Fruit fly (Drosophila melanogaster): ENCODE measurements around the gene CG9948.

Gene CG9948

DNA sequence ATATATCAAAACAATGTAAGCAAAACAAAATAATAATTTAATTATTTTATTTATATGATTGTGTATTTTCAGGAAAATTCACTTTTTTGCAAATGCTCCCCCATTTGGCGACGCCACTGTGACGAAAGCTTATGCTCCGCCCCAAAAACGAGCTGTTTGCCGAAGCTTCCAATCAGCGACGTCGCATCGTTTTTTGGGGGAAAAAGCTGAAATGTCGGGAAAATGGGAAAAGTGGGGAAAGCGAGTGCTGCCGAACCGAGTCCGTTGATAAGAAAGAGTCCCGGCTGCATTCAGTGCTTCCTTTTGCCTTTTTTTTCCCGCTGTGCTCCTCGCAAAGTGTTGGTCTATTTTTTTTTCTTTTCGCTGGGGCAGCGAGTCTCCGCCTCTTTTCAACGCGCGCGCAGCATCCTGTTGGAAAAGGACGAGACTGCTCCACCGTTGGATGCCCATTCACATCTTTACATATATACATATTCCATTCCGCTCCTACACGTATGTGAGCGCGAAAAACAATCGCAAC is 20.9 kb upstream of the CG9948 start (continued):
- TF ChIP-seq CG11294 (GFP tag; IDR thresholded peaks at IDR 0.05) (no peak), CG11762 (GFP tag; optimal IDR thresholded peaks at IDR 0.05; ENCODE audit: insufficient read depth) (no peak), CG7368 (GFP tag; optimal IDR thresholded peaks at IDR 0.05) (no peak), CG34406 (GFP tag; optimal IDR thresholded peaks at IDR 0.05) (no peak), Eip75B (GFP tag; optimal IDR thresholded peaks at IDR 0.05) (no peak), lz (GFP tag; optimal IDR thresholded peaks at IDR 0.05) (no peak), Sox102F (GFP tag; optimal IDR thresholded peaks at IDR 0.05) (no peak), Hr39 (GFP tag; optimal IDR thresholded peaks at IDR 0.05) (no peak), CG6163 (GFP tag; IDR thresholded peaks at IDR 0.05) (peak; percentile 65; the same call in 2 of the 3 replicates), CG3919 (GFP tag; optimal IDR thresholded peaks at IDR 0.05) (no peak)

dm6 chr3L:6942103-6942830 is 13.5 kb upstream of the CG9948 start:
- TF ChIP-seq Eip78C (GFP tag) (peak; percentile 21), Ets96B (tag; optimal IDR thresholded peaks at IDR 0.05) (no peak)

dm6 chr3L:6942831-6943114 is 13.0 kb upstream of the CG9948 start, which contains the start of gene tow:
TSS of gene tow (plus strand) at chr3L:6942856.
- no peak for TF ChIP-seq CG15336 (GFP tag; IDR thresholded peaks at IDR 0.05)
- no peak for TF ChIP-seq CG3032 (tag; optimal IDR thresholded peaks at IDR 0.05)
- TF ChIP-seq Sox102F (GFP tag; optimal IDR thresholded peaks at IDR 0.05), result no peak
- TF ChIP-seq dac (GFP tag; optimal IDR thresholded peaks at IDR 0.05), result no peak
- TF ChIP-seq Ets21C (GFP tag; optimal IDR thresholded peaks at IDR 0.05), result no peak
- no peak for TF ChIP-seq lz (GFP tag; optimal IDR thresholded peaks at IDR 0.05)
- no peak for TF ChIP-seq CG9139 (GFP tag; optimal IDR thresholded peaks at IDR 0.05)
- no peak for TF ChIP-seq Sox15 (GFP tag; optimal IDR thresholded peaks at IDR 0.05)
- no peak for TF ChIP-seq CG3919 (GFP tag; optimal IDR thresholded peaks at IDR 0.05)

dm6 chr3L:6943204-6943947 is 12.4 kb upstream of the CG9948 start:
- TF ChIP-seq dsx (GFP tag; optimal IDR thresholded peaks at IDR 0.05; ENCODE audit: poor library complexity, severe bottlenecking) (no peak), CG15336 (GFP tag; IDR thresholded peaks at IDR 0.05) (peak; percentile 61), CG32006 (GFP tag; optimal IDR thresholded peaks at IDR 0.05) (peak; percentile 9), CG31627 (GFP tag; optimal IDR thresholded peaks at IDR 0.05) (no peak), Eip78C (GFP tag) (peak; percentile 14), salr (GFP tag; optimal IDR thresholded peaks at IDR 0.05) (peak in 1 of 2 experiments; percentile 11), CG8632 (GFP tag; optimal IDR thresholded peaks at IDR 0.05) (no peak), eg (GFP tag; IDR thresholded peaks at IDR 0.05) (peak; percentile 35; the same call in 2 of the 3 replicates), CG6276 (GFP tag; optimal IDR thresholded peaks at IDR 0.05) (peak; percentile 55), CG8119 (GFP tag; IDR thresholded peaks at IDR 0.05) (peak; percentile 20; the same call in 1 of the 3 replicates)

DNA sequence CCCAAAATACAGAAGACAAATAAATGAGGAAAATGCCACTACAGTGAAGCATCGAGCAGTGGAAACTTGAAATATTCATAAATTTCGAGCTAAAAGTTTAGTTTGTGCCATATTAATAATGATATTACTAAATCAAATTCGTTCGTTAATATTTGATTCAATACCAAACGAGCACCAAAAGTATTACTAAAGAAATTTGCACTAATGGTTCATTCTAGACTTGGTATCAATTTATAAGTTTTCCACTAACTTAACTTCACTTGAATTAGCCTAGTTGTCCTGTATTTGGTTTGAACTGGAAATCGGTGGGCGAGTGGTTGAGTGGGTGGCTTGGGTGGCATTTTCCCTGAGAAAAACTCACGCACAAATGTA is 11.9 kb upstream of the CG9948 start:
- TF ChIP-seq Ets96B (tag; optimal IDR thresholded peaks at IDR 0.05) (no peak), cyc (GFP tag; optimal IDR thresholded peaks at IDR 0.05) (no peak), CG6163 (GFP tag; IDR thresholded peaks at IDR 0.05) (no peak), Hr39 (GFP tag; optimal IDR thresholded peaks at IDR 0.05) (no peak), CG15336 (GFP tag; IDR thresholded peaks at IDR 0.05) (no peak), Eip78C (GFP tag) (no peak), OdsH (GFP tag; optimal IDR thresholded peaks at IDR 0.05) (no peak)

DNA sequence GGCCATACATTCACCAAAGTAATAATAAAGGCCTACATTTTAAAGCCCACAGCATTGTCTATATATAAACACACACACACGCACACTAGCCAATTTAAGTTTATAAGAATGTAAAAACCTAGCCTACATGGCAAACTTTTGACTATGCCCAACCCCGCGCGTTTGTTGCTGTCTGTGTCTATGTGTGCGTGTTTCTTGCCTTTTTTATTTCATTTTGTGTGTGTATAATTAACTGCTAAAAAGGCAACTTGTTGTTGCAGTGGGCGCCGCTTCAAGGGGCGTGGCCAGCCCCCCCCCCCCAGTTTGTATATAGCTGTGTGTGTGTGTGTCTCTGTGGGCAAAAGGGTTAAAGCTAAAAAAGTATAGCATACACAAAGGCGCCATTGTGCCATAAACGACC is 10.4 kb upstream of the CG9948 start:
- TF ChIP-seq net (GFP tag; optimal IDR thresholded peaks at IDR 0.05), result no peak
- TF ChIP-seq Sox15 (GFP tag; optimal IDR thresholded peaks at IDR 0.05), result no peak
- TF ChIP-seq vri (GFP tag; optimal IDR thresholded peaks at IDR 0.05), result no peak
- no peak for TF ChIP-seq fkh (GFP tag; optimal IDR thresholded peaks at IDR 0.05)
- no peak for TF ChIP-seq CG6276 (GFP tag; optimal IDR thresholded peaks at IDR 0.05)
- TF ChIP-seq CG8119 (GFP tag; IDR thresholded peaks at IDR 0.05), result no peak
- TF ChIP-seq Met (GFP tag; optimal IDR thresholded peaks at IDR 0.05), result no peak
- TF ChIP-seq Blimp-1 (GFP tag; optimal IDR thresholded peaks at IDR 0.05), result no peak

Measured in whole organism, prepupa.